Fruit fly (Drosophila melanogaster): ENCODE results near the gene CycT.

Gene CycT

DNA sequence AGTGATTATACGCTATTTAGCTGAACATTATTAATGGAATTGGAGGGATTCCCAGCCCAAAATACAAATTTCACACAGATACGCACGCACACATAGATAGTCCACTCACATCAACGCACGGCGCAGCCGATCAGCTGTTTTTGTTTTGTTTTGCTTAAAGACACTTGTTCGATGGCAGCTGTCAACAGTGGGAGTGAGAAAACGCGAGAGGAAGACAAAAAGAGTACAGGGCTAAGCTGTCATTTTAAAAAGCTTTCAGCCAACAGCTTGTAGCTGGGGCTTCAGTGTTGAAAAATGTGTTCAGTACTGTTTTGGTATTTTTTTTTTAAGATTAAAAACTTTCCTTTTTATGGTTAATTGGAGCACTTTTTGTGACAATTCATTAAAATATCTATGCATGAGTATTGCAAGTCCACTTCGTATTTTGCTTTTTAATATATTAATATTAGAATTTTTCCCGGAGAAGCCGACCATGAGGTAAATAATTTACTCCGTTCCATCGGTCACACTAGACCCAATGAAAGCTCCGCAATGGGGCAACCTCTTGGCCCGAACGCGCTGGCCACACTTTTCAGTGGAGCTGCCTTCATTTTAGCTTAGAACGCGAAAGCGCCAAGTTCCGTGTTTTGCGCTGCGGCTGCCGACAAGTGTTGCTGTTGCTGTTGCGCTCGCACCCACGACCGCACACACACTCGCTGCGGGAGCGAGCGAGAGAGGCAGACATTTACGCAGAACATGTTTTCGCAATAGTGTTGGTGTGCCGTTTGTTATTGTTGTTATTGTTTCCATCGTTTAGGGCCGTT, 24.5 kb downstream of the CycT start (continued):
- peak; percentile 67 for TF ChIP-seq corto (GFP tag; optimal IDR thresholded peaks at IDR 0.05)
- TF ChIP-seq salm (tag; optimal IDR thresholded peaks at IDR 0.05): peak; percentile 13
- TF ChIP-seq CG11504 (tag; optimal IDR thresholded peaks at IDR 0.05): no peak
- peak; percentile 77 for TF ChIP-seq lbe (GFP tag; optimal IDR thresholded peaks at IDR 0.05)
- no peak for TF ChIP-seq CG15696 (tag; optimal IDR thresholded peaks at IDR 0.05)
- TF ChIP-seq Myb (GFP tag; optimal IDR thresholded peaks at IDR 0.05): peak; percentile 14
- TF ChIP-seq shn (GFP tag; optimal IDR thresholded peaks at IDR 0.05): peak; percentile 19
- TF ChIP-seq Ets65A (GFP tag): peak; percentile 40
- TF ChIP-seq CG2875 (GFP tag; optimal IDR thresholded peaks at IDR 0.05): no peak
- no peak for TF ChIP-seq crol (GFP tag; IDR thresholded peaks at IDR 0.05)
- peak; percentile 30; the same call in 1 of the 2 replicates for TF ChIP-seq sisA (GFP tag; IDR thresholded peaks at IDR 0.05)
- no peak for TF ChIP-seq CG30431 (GFP tag; optimal IDR thresholded peaks at IDR 0.05)
- peak; percentile 37 for TF ChIP-seq CG16863 (GFP tag; optimal IDR thresholded peaks at IDR 0.05)
- TF ChIP-seq E2f2 (GFP tag; IDR thresholded peaks at IDR 0.05): peak; percentile 43
- no peak for TF ChIP-seq grn (GFP tag; optimal IDR thresholded peaks at IDR 0.05)
- TF ChIP-seq gro (GFP tag; optimal IDR thresholded peaks at IDR 0.05): peak; percentile 80
- TF ChIP-seq Sry-β (GFP tag; optimal IDR thresholded peaks at IDR 0.05): no peak
- no peak for TF ChIP-seq CG9876 (GFP tag; optimal IDR thresholded peaks at IDR 0.05)
- peak; percentile 89 for TF ChIP-seq Lhr (GFP tag; optimal IDR thresholded peaks at IDR 0.05)
- TF ChIP-seq usp (GFP tag; optimal IDR thresholded peaks at IDR 0.05): no peak
- TF ChIP-seq HLHmδ (GFP tag; optimal IDR thresholded peaks at IDR 0.05): peak; percentile 73
- peak; percentile 94 for TF ChIP-seq chinmo (GFP tag; IDR thresholded peaks at IDR 0.05; ENCODE audit: partially characterized antibody)
- no peak for TF ChIP-seq Hmx (GFP tag; optimal IDR thresholded peaks at IDR 0.05)
- no peak for TF ChIP-seq luna (GFP tag; optimal IDR thresholded peaks at IDR 0.05)
- TF ChIP-seq Aef1 (GFP tag; IDR thresholded peaks at IDR 0.05): peak; percentile 70
- TF ChIP-seq zen2 (GFP tag; IDR thresholded peaks at IDR 0.05; ENCODE audit: partially characterized antibody): no peak; the same call in 2 of the 3 replicates
- 0 out of 2 replicates have a peak, but pooled peaks have one; percentile 31 for TF ChIP-seq bowl (GFP tag; IDR thresholded peaks at IDR 0.05)
- no peak for TF ChIP-seq ssp (GFP tag; IDR thresholded peaks at IDR 0.05)
- no peak for TF ChIP-seq CG6654 (GFP tag; optimal IDR thresholded peaks at IDR 0.05)
- no peak for TF ChIP-seq Hr39 (optimal IDR thresholded peaks at IDR 0.05)
- TF ChIP-seq psq (GFP tag; optimal IDR thresholded peaks at IDR 0.05): peak; percentile 59
- peak; percentile 21; the same call in 1 of the 2 replicates for TF ChIP-seq Ada2b (GFP tag; IDR thresholded peaks at IDR 0.05)
- TF ChIP-seq CG10274 (GFP tag; optimal IDR thresholded peaks at IDR 0.05): no peak
- TF ChIP-seq cato (GFP tag; optimal IDR thresholded peaks at IDR 0.05; ENCODE audit: borderline replicate concordance): no peak
- TF ChIP-seq Sox100B (GFP tag; optimal IDR thresholded peaks at IDR 0.05): peak; percentile 42
- 0 out of 2 replicates have a peak, but pooled peaks have one; percentile 26 for TF ChIP-seq CG6272 (GFP tag; IDR thresholded peaks at IDR 0.05)
- no peak for TF ChIP-seq chn (GFP tag; optimal IDR thresholded peaks at IDR 0.05)
- no peak for TF ChIP-seq ap (GFP tag; IDR thresholded peaks at IDR 0.05)
- peak; percentile 61 for TF ChIP-seq CoRest (tag; optimal IDR thresholded peaks at IDR 0.05)
- peak; percentile 44; the same call in 2 of the 3 replicates for TF ChIP-seq dysf (GFP tag; IDR thresholded peaks at IDR 0.05)
- TF ChIP-seq CG2129 (GFP tag; IDR thresholded peaks at IDR 0.05; ENCODE audit: partially characterized antibody): no peak
- 0 out of 2 replicates have a peak, but pooled peaks have one; percentile 25 for TF ChIP-seq unc-4 (GFP tag; IDR thresholded peaks at IDR 0.05; ENCODE audit: partially characterized antibody)
- TF ChIP-seq CG2202 (tag; optimal IDR thresholded peaks at IDR 0.05): no peak
- TF ChIP-seq fd102C (GFP tag; optimal IDR thresholded peaks at IDR 0.05): no peak
- peak; percentile 12 for TF ChIP-seq tup (GFP tag; optimal IDR thresholded peaks at IDR 0.05)
- TF ChIP-seq Stat92E (GFP tag; optimal IDR thresholded peaks at IDR 0.05): peak in 1 of 3 experiments; percentile 54
- TF ChIP-seq seq (GFP tag; IDR thresholded peaks at IDR 0.05): no peak
- 0 out of 2 replicates have a peak, but pooled peaks have one; percentile 27 for TF ChIP-seq gsb (GFP tag; IDR thresholded peaks at IDR 0.05)
- TF ChIP-seq gem (tag; optimal IDR thresholded peaks at IDR 0.05): peak; percentile 55
